Fruit fly (Drosophila melanogaster) whole organism, embryonic: ENCODE measurements around the gene CG6231.

Experiments
- Ada2b ChIP-seq: fragments of 200-800 bp; sonication (Bioruptor generic); IDR thresholded peaks from 2 replicates; pipeline ENCODE4 v1.3.6; 2022; ENCODE audit warnings: missing biosample characterization, missing genetic modification characterization
- CG11093 ChIP-seq: fragments of 200-800 bp; sonication (Bioruptor generic); IDR thresholded peaks from 3 replicates; pipeline ENCODE4 v1.3.6; 2022; ENCODE audit warnings: missing biosample characterization, missing genetic modification characterization
- CG12299 ChIP-seq: fragments of 200-800 bp; sonication (Bioruptor generic); optimal IDR thresholded peaks from 2 replicates; lab custom pipeline; 2018; ENCODE audit warnings: missing biosample characterization, mild to moderate bottlenecking, missing genetic modification characterization
- CG12942 ChIP-seq: fragments of 200-800 bp; sonication (Bioruptor generic); optimal IDR thresholded peaks from 3 replicates; lab custom pipeline; 2016; ENCODE audit warnings: missing biosample characterization, missing genetic modification characterization
- CG14441 ChIP-seq: fragments of 200-800 bp; sonication (Bioruptor generic); IDR thresholded peaks from 2 replicates; pipeline ENCODE4 v1.3.6; 2022; ENCODE audit warnings: missing biosample characterization, missing genetic modification characterization
- CG14860 ChIP-seq: fragments of 200-800 bp; sonication (Bioruptor generic); IDR thresholded peaks from 3 replicates; pipeline ENCODE4 v1.3.6; 2022; ENCODE audit warnings: missing biosample characterization, missing genetic modification characterization; ENCODE audit not compliant: partially characterized antibody
- CG15269 ChIP-seq: fragments of 200-800 bp; sonication (Bioruptor generic); optimal IDR thresholded peaks from 2 replicates; lab custom pipeline; 2018; ENCODE audit warnings: missing biosample characterization, mild to moderate bottlenecking, missing genetic modification characterization, moderate library complexity
- CG17361 ChIP-seq: fragments of 200-800 bp; sonication (Bioruptor generic); IDR thresholded peaks from 3 replicates; pipeline ENCODE4 v1.3.6; 2022; ENCODE audit warnings: missing biosample characterization, missing genetic modification characterization
- CG18599 ChIP-seq: fragments of 200-800 bp; sonication (Bioruptor generic); optimal IDR thresholded peaks from 3 replicates; lab custom pipeline; 2017; ENCODE audit warnings: missing biosample characterization, missing genetic modification characterization, mild to moderate bottlenecking, moderate library complexity, missing genetic modification reagents
- CG2120 ChIP-seq: fragments of 200-800 bp; sonication (Bioruptor generic); optimal IDR thresholded peaks from 3 replicates; lab custom pipeline; 2016; ENCODE audit warnings: missing biosample characterization, missing genetic modification characterization
- CG2678 ChIP-seq: fragments of 200-800 bp; sonication (Bioruptor generic); optimal IDR thresholded peaks from 3 replicates; lab custom pipeline; 2019; ENCODE audit warnings: missing biosample characterization, mild to moderate bottlenecking, missing genetic modification characterization, moderate library complexity
- CG30403 ChIP-seq: fragments of 200-800 bp; sonication (Bioruptor generic); optimal IDR thresholded peaks from 3 replicates; lab custom pipeline; 2016; ENCODE audit warnings: missing biosample characterization, missing genetic modification characterization
- CG3281 ChIP-seq: fragments of 200-800 bp; sonication (Bioruptor generic); optimal IDR thresholded peaks from 3 replicates; lab custom pipeline; 2017; ENCODE audit warnings: missing biosample characterization, mild to moderate bottlenecking, missing genetic modification characterization
- CG33557 ChIP-seq: fragments of 200-800 bp; sonication (Bioruptor generic); optimal IDR thresholded peaks from 2 replicates; lab custom pipeline; 2019; ENCODE audit warnings: missing biosample characterization, mild to moderate bottlenecking, missing genetic modification characterization, moderate library complexity
- CG6765 ChIP-seq: fragments of 200-800 bp; sonication (Bioruptor generic); optimal IDR thresholded peaks from 3 replicates; lab custom pipeline; 2017; ENCODE audit warnings: missing biosample characterization, mild to moderate bottlenecking, missing genetic modification characterization
- CG7556 ChIP-seq: fragments of 200-800 bp; sonication (Bioruptor generic); optimal IDR thresholded peaks from 2 replicates; lab custom pipeline; 2017; ENCODE audit warnings: missing biosample characterization, mild to moderate bottlenecking, missing genetic modification characterization
- CG7839 ChIP-seq: fragments of 200-800 bp; sonication (Bioruptor generic); optimal IDR thresholded peaks from 3 replicates; lab custom pipeline; 2018; ENCODE audit warnings: missing biosample characterization, mild to moderate bottlenecking, missing genetic modification characterization, moderate library complexity
- CG9609 ChIP-seq: fragments of 200-800 bp; sonication (Bioruptor generic); optimal IDR thresholded peaks from 3 replicates; lab custom pipeline; 2016; ENCODE audit warnings: missing biosample characterization, missing genetic modification characterization
- CG9932 ChIP-seq: fragments of 200-800 bp; sonication (Bioruptor generic); IDR thresholded peaks from 2 replicates; pipeline ENCODE4 v1.3.6; 2022; ENCODE audit warnings: missing biosample characterization, missing genetic modification characterization
- Dref ChIP-seq: fragments of 200-800 bp; sonication (Bioruptor generic); IDR thresholded peaks from 2 replicates; pipeline ENCODE4 v1.3.6; 2022; ENCODE audit warnings: missing biosample characterization, missing genetic modification characterization
- Drgx ChIP-seq: fragments of 200-800 bp; sonication (Bioruptor generic); IDR thresholded peaks from 2 replicates; pipeline ENCODE4 v1.3.6; 2022; ENCODE audit warnings: missing biosample characterization, missing genetic modification characterization
- Fer1 ChIP-seq: fragments of 200-800 bp; sonication (Bioruptor generic); optimal IDR thresholded peaks from 2 replicates; lab custom pipeline; 2017; ENCODE audit warnings: missing biosample characterization, mild to moderate bottlenecking, missing genetic modification characterization
- Hand ChIP-seq: fragments of 200-800 bp; sonication (Bioruptor generic); optimal IDR thresholded peaks from 2 replicates; lab custom pipeline; 2017; ENCODE audit warnings: mild to moderate bottlenecking, missing biosample characterization, missing genetic modification reagents, missing genetic modification characterization
- Hr51 ChIP-seq, 2 experiments: fragments of 200-800 bp; sonication (Bioruptor generic); optimal IDR thresholded peaks; 2 replicates in 1 of 2; 3 replicates in 1 of 2; lab custom pipeline; 2016 to 2018; ENCODE audit warnings: missing biosample characterization in 2 of 2, missing genetic modification characterization in 2 of 2, mild to moderate bottlenecking in 1 of 2, moderate library complexity in 1 of 2
- Hsf ChIP-seq: fragments of 200-800 bp; sonication (Bioruptor generic); optimal IDR thresholded peaks from 3 replicates; lab custom pipeline; 2016; ENCODE audit warnings: missing biosample characterization, missing genetic modification characterization
- Med ChIP-seq: fragments of 200-800 bp; sonication (Bioruptor generic); peaks from one replicate; lab custom pipeline; 2016; ENCODE audit warnings: missing biosample characterization, missing genetic modification characterization, mild to moderate bottlenecking, inconsistent platforms, moderate library complexity
- Meics ChIP-seq: fragments of 200-800 bp; sonication (Bioruptor generic); optimal IDR thresholded peaks from 2 replicates; lab custom pipeline; 2017; ENCODE audit warnings: missing biosample characterization, mild to moderate bottlenecking, missing genetic modification characterization
- PHDP ChIP-seq: fragments of 200-800 bp; sonication (Bioruptor generic); optimal IDR thresholded peaks from 3 replicates; lab custom pipeline; 2018; ENCODE audit warnings: missing biosample characterization, mild to moderate bottlenecking, missing genetic modification characterization, moderate library complexity
- Ptx1 ChIP-seq: fragments of 200-800 bp; sonication (Bioruptor generic); IDR thresholded peaks from 2 replicates; pipeline ENCODE4 v1.3.6; 2022; ENCODE audit warnings: missing biosample characterization, missing genetic modification characterization
- Rfx ChIP-seq: fragments of 200-800 bp; sonication (Bioruptor generic); IDR thresholded peaks from 2 replicates; pipeline ENCODE4 v1.3.6; 2022; ENCODE audit warnings: missing biosample characterization, missing genetic modification characterization
- Sox102F ChIP-seq: fragments of 200-800 bp; sonication (Bioruptor generic); optimal IDR thresholded peaks from 2 replicates; lab custom pipeline; 2018; ENCODE audit warnings: missing biosample characterization, mild to moderate bottlenecking, missing genetic modification characterization, moderate library complexity
- Xrp1 ChIP-seq: fragments of 200-800 bp; sonication (Bioruptor generic); IDR thresholded peaks from 2 replicates; pipeline ENCODE4 v1.3.6; 2022; ENCODE audit warnings: missing biosample characterization, missing genetic modification characterization
- abd-A ChIP-seq: fragments of 200-800 bp; sonication (Bioruptor generic); optimal IDR thresholded peaks from 3 replicates; lab custom pipeline; 2019; ENCODE audit warnings: missing biosample characterization, mild to moderate bottlenecking, missing genetic modification characterization, moderate library complexity
- bab2 ChIP-seq: fragments of 200-800 bp; sonication (Bioruptor generic); optimal IDR thresholded peaks from 2 replicates; lab custom pipeline; 2016; ENCODE audit warnings: missing biosample characterization, missing genetic modification characterization
- crol ChIP-seq: fragments of 200-800 bp; sonication (Bioruptor generic); IDR thresholded peaks from 2 replicates; pipeline ENCODE4 v1.3.6; 2022; ENCODE audit warnings: missing biosample characterization, missing genetic modification characterization
- dmrt99B ChIP-seq: fragments of 200-800 bp; sonication (Bioruptor generic); optimal IDR thresholded peaks from 2 replicates; lab custom pipeline; 2018; ENCODE audit warnings: missing biosample characterization, mild to moderate bottlenecking, missing genetic modification characterization, moderate library complexity
- fd64A ChIP-seq: fragments of 200-800 bp; sonication (Bioruptor generic); optimal IDR thresholded peaks from 3 replicates; lab custom pipeline; 2018; ENCODE audit warnings: missing biosample characterization, mild to moderate bottlenecking, missing genetic modification characterization
- gem ChIP-seq: fragments of 200-800 bp; sonication (Bioruptor generic); optimal IDR thresholded peaks from 2 replicates; lab custom pipeline; 2019; ENCODE audit warnings: missing biosample characterization, mild to moderate bottlenecking, missing genetic modification characterization, moderate library complexity
- grau ChIP-seq: fragments of 200-800 bp; optimal IDR thresholded peaks from 3 replicates; lab custom pipeline; 2019; ENCODE audit warnings: missing biosample characterization, mild to moderate bottlenecking, missing genetic modification characterization, moderate library complexity
- lab ChIP-seq: fragments of 200-800 bp; sonication (Bioruptor generic); optimal IDR thresholded peaks from 3 replicates; lab custom pipeline; 2017; ENCODE audit warnings: missing biosample characterization, missing genetic modification characterization, mild to moderate bottlenecking, moderate library complexity, missing genetic modification reagents
- mam ChIP-seq: fragments of 200-800 bp; sonication (Bioruptor generic); optimal IDR thresholded peaks from 3 replicates; lab custom pipeline; 2016; ENCODE audit warnings: missing biosample characterization, missing genetic modification characterization
- pan ChIP-seq, 4 experiments: fragments of >200 bp in 3 of 4; fragments of 200-800 bp in 1 of 4; sonication (Bioruptor generic) in 1 of 4; optimal IDR thresholded peaks in 3 of 4; IDR thresholded peaks in 1 of 4; 2 replicates each; pipeline versions ENCODE4 v1.3.6 to Lab custom; 2017 to 2022; ENCODE audit warnings: missing biosample characterization in 2 of 4, missing genetic modification characterization in 2 of 4, mixed read lengths in 1 of 4
- psq ChIP-seq: fragments of 200-800 bp; sonication (Bioruptor generic); optimal IDR thresholded peaks from 2 replicates; lab custom pipeline; 2017; ENCODE audit warnings: missing biosample characterization, missing genetic modification characterization
- repo ChIP-seq: fragments of 200-800 bp; sonication (Bioruptor generic); optimal IDR thresholded peaks from 2 replicates; lab custom pipeline; 2016; ENCODE audit warnings: missing biosample characterization, missing genetic modification characterization
- row ChIP-seq: fragments of 200-800 bp; sonication (Bioruptor generic); IDR thresholded peaks from 3 replicates; pipeline ENCODE4 v1.3.6; 2022; ENCODE audit warnings: missing biosample characterization, missing genetic modification characterization
- slbo ChIP-seq: fragments of 200-800 bp; sonication (Bioruptor generic); IDR thresholded peaks from 2 replicates; pipeline ENCODE4 v1.3.6; 2022; ENCODE audit warnings: missing biosample characterization, missing genetic modification characterization
- sob ChIP-seq: fragments of 200-800 bp; sonication (Bioruptor generic); IDR thresholded peaks from 2 replicates; pipeline ENCODE4 v1.3.6; 2022; ENCODE audit warnings: missing biosample characterization, missing genetic modification characterization
- tgo ChIP-seq: fragments of 200-800 bp; sonication (Bioruptor generic); IDR thresholded peaks from 3 replicates; pipeline ENCODE4 v1.3.6; 2022; ENCODE audit warnings: missing biosample characterization, missing genetic modification characterization
- vvl ChIP-seq: fragments of 200-800 bp; sonication (Bioruptor generic); IDR thresholded peaks from 2 replicates; pipeline ENCODE4 v1.3.6; 2022; ENCODE audit warnings: missing biosample characterization, missing genetic modification characterization

CG6231 gene

DNA sequence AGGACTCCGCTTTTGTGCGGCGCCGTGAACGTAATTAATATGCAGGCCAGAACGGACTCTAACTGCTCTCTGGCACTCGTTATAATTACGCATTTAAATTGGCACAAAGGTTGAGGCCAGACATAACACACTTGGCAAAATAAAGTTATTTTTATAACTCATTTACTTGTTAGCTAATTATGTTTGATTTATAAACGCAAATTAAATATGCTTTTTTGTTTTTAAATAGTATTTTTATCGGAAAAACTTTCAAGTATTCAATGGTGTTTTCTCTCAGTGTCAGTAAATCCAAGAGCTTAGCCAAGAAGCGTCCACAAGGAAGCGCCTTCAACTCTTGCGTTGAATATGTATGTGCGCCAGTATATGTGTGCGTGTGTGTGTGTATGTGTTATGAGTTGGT is 40.4 kb upstream of the CG6231 start:
- TF ChIP-seq Dref (GFP tag; lab: Robert Waterston, UW) (no peak), CG3281 (GFP tag; lab: Kevin White, UChicago) (peak; percentile 13), CG9932 (peak; percentile 20; the same call in 1 of the 2 replicates), CG17361 (GFP tag; lab: Robert Waterston, UW) (no peak), lab (GFP tag; lab: Kevin White, UChicago) (peak; percentile 56), fd64A (no peak), CG2678 (tag; lab: Kevin White, UChicago) (peak; percentile 49), CG15269 (tag; lab: Kevin White, UChicago) (peak; percentile 19), Ptx1 (GFP tag; lab: Robert Waterston, UW) (peak; percentile 27; the same call in 1 of the 2 replicates), CG18599 (GFP tag; lab: Kevin White, UChicago) (peak; percentile 59), Meics (GFP tag; lab: Kevin White, UChicago) (peak; percentile 31), CG12942 (no peak), sob (0 out of 2 replicates have a peak, but pooled peaks have one; percentile 32), abd-A (tag; lab: Kevin White, UChicago) (no peak), CG11093 (GFP tag; lab: Robert Waterston, UW) (no peak), repo (no peak), grau (peak; percentile 11), Hr51 (GFP tag; optimal IDR thresholded peaks at IDR 0.05; lab: Kevin White, UChicago) (peak in 1 of 2 experiments; percentile 31), Sox102F (GFP tag; lab: Kevin White, UChicago) (peak; percentile 8), Hand (no peak), bab2 (GFP tag; lab: Kevin White, UChicago) (peak; percentile 18), CG12299 (tag; lab: Kevin White, UChicago) (peak; percentile 3), slbo (GFP tag; lab: Robert Waterston, UW) (peak; percentile 41; the same call in 1 of the 2 replicates), CG7839 (tag; lab: Kevin White, UChicago) (peak; percentile 20), tgo (GFP tag; lab: Robert Waterston, UW) (peak; percentile 53; the same call in 1 of the 3 replicates), CG14441 (GFP tag; lab: Robert Waterston, UW) (no peak), CG30403 (GFP tag; lab: Kevin White, UChicago) (peak; percentile 31), pan (optimal IDR thresholded peaks at IDR 0.05; lab: Kevin White, UChicago) (no peak), pan (GFP tag; optimal IDR thresholded peaks at IDR 0.05 in 1 of 2, IDR thresholded peaks at IDR 0.05 in 1 of 2) (peak in 1 of 2 experiments; percentile 13), Hsf (GFP tag; lab: Kevin White, UChicago) (peak; percentile 3), mam (GFP tag; lab: Kevin White, UChicago) (peak; percentile 6), gem (tag; lab: Kevin White, UChicago) (peak; percentile 40), CG6765 (GFP tag; lab: Kevin White, UChicago) (peak; percentile 25), CG2120 (GFP tag; lab: Kevin White, UChicago) (peak; percentile 54), CG9609 (GFP tag; lab: Kevin White, UChicago) (no peak), psq (no peak), crol (GFP tag; lab: Robert Waterston, UW) (no peak), Fer1 (GFP tag; lab: Kevin White, UChicago) (peak; percentile 42), row (peak; percentile 48; the same call in 2 of the 3 replicates), Ada2b (0 out of 2 replicates have a peak, but pooled peaks have one; percentile 4), CG14860 (GFP tag; lab: Robert Waterston, UW) (no peak), dmrt99B (tag; lab: Kevin White, UChicago) (peak; percentile 2), CG33557 (GFP tag; lab: Kevin White, UChicago) (no peak), Rfx (GFP tag; lab: Robert Waterston, UW) (0 out of 2 replicates have a peak, but pooled peaks have one; percentile 5), CG7556 (GFP tag; lab: Kevin White, UChicago) (peak; percentile 15), Med (GFP tag; lab: Kevin White, UChicago) (peak; percentile 25), vvl (peak; percentile 61), PHDP (tag; lab: Kevin White, UChicago) (peak; percentile 5), Drgx (no peak), Xrp1 (GFP tag; lab: Robert Waterston, UW) (peak; percentile 34; the same call in 1 of the 2 replicates)
